Fruit fly (Drosophila melanogaster) whole organism: Measurements from ENCODE around the gene betaTub85D.

Experiments
- CG8478 ChIP-seq: fragments of >200 bp; optimal IDR thresholded peaks from 2 replicates; lab custom pipeline; 2018; ENCODE audit warnings: inconsistent platforms
- Dll ChIP-seq: fragments of >200 bp; optimal IDR thresholded peaks from 2 replicates; lab custom pipeline; 2017
- EcR ChIP-seq, 2 experiments: fragments of >200 bp; optimal IDR thresholded peaks; 2 replicates each; lab custom pipeline; 2017; ENCODE audit warnings: missing biosample characterization in 2 of 2, missing genetic modification characterization in 2 of 2, missing genetic modification reagents in 2 of 2
- pan ChIP-seq: fragments of >200 bp; optimal IDR thresholded peaks from 2 replicates; lab custom pipeline; 2017
- psq ChIP-seq: fragments of >200 bp; optimal IDR thresholded peaks from 2 replicates; lab custom pipeline; 2017
- usp ChIP-seq: fragments of >200 bp; optimal IDR thresholded peaks from 2 replicates; lab custom pipeline; 2017; ENCODE audit warnings: missing biosample characterization, missing genetic modification characterization, mixed read lengths

The betaTub85D gene

DNA sequence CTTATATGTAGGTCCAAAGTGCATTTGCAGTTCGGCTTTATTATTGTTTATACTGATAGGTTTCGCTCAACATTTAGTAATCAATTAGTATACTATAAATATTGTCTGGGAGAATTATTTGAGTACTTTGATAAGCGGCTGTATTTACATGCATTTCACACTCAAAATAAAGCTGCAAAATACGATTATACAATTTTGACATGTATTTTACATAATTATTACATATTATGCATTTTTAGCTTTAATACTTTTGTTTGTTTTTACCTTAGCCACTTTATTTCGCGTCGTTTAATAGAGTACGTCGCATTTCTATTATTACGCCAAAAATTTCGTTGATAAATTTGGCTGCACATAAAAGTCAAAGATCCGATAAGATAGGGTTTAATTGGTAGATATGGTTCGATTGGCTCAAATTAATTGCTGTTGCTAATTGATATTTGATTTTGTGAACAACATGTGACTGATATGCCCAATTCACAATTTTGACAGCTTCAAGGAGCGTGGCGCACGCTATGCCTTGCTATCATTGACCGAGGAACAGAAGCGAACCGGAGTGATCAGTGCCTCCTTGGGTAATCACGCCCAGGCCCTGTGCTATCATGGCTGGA lies 44.1 kb downstream of the betaTub85D start:
- TF ChIP-seq CG8478 (no peak), usp (GFP tag; lab: Kevin White, UChicago) (no peak), pan (lab: Kevin White, UChicago) (no peak), Dll (no peak), EcR (GFP tag; optimal IDR thresholded peaks at IDR 0.05; lab: Kevin White, UChicago) (no peak), psq (lab: Kevin White, UChicago) (no peak)

dm6 chr3R:9365121-9365520 lies 45.0 kb downstream of the betaTub85D start, which contains the start of gene Srr:
TSS of gene Srr (plus strand) at chr3R:9365398.
- TF ChIP-seq CG8478 (no peak), pan (lab: Kevin White, UChicago) (no peak), EcR (GFP tag; optimal IDR thresholded peaks at IDR 0.05; lab: Kevin White, UChicago) (no peak), Dll (no peak), usp (GFP tag; lab: Kevin White, UChicago) (no peak), psq (lab: Kevin White, UChicago) (no peak)

DNA sequence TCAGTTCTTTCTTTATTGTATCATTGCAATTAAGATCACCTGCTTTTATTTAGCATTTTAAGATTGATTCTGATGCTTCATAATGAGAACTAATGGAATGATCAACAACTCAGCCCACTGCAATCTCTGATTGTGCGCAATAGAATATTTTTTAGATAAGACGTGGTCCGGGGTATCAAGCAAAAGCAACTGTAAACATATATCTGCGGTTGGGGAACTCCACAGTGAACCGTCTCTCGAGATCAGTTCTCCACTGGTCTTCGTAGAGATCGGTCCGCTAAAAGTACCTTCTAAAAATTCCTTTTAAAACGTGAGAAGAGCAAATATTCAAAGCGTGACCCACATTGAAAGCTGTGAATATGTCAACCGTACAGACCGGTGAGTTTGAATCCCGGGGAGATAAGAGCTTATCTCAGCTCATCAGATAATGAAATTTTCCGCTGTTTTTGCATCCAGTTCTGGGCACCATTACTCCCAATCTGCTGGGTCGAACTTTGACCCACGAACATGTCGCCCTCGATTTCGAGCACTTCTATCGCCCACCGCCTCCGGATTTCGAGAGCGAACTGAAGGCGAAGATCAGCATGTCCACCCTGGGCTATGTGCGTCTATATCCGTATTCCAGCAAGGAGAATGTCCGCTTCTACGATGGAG lies 46.9 kb downstream of the betaTub85D start, which contains the start of gene CG18473:
Gene CG18473, plus strand, starts transcription at position 240 of the 654 bp plus-strand sequence.
- TF ChIP-seq pan (lab: Kevin White, UChicago) (no peak), EcR (GFP tag; optimal IDR thresholded peaks at IDR 0.05; lab: Kevin White, UChicago) (no peak), psq (lab: Kevin White, UChicago) (no peak), Dll (no peak), usp (GFP tag; lab: Kevin White, UChicago) (no peak), CG8478 (no peak)

- no peak for TF ChIP-seq CG8478
- TF ChIP-seq usp (GFP tag; lab: Kevin White, UChicago), result no peak
- TF ChIP-seq Dll, result no peak
- TF ChIP-seq EcR (GFP tag; optimal IDR thresholded peaks at IDR 0.05; lab: Kevin White, UChicago), result no peak
- no peak for TF ChIP-seq psq (lab: Kevin White, UChicago)
- TF ChIP-seq pan (lab: Kevin White, UChicago), result no peak
These were observed 50.7 kb downstream of the betaTub85D start for dm6 chr3R:9359393-9359792.
